Worm (Caenorhabditis elegans) whole organism, midembryonic: Measurements from ENCODE around the gene spe-41.

Experiments used
- T22C8.4 ChIP-seq: fragments of 200-800 bp; sonication (Bioruptor generic); IDR thresholded peaks from 2 replicates; pipeline ENCODE4 v1.3.6; 2022; ENCODE audit warnings: missing genetic modification characterization, missing compliant biosample characterization
- cog-1 ChIP-seq: sonication (generic microtip); optimal IDR thresholded peaks from 2 replicates; lab custom pipeline; 2016; ENCODE audit warnings: missing genetic modification characterization, missing compliant biosample characterization
- flt-1 ChIP-seq: fragments of 200-800 bp; sonication (Bioruptor generic); IDR thresholded peaks from 2 replicates; pipeline ENCODE4 v1.3.6; 2022; ENCODE audit warnings: missing genetic modification characterization, missing compliant biosample characterization
- klf-2 ChIP-seq: fragments of 200-800 bp; sonication (Bioruptor generic); conservative IDR thresholded peaks from 2 replicates; pipeline ENCODE4 v1.3.6; 2022; ENCODE audit warnings: missing genetic modification reagents, missing genetic modification characterization, missing compliant biosample characterization
- med-1 ChIP-seq: sonication (generic microtip); optimal IDR thresholded peaks from 2 replicates; lab custom pipeline; 2017; ENCODE audit warnings: missing genetic modification characterization, mild to moderate bottlenecking, missing compliant biosample characterization, antibody characterized with exemption, missing genetic modification reagents; ENCODE audit not compliant: insufficient read depth
- ref-1 ChIP-seq: fragments of 200-800 bp; sonication (Bioruptor generic); conservative IDR thresholded peaks from 2 replicates; pipeline ENCODE4 v1.3.6; 2022; ENCODE audit warnings: missing genetic modification reagents, missing genetic modification characterization, missing compliant biosample characterization
- tab-1 ChIP-seq: fragments of 200-800 bp; sonication (Bioruptor generic); IDR thresholded peaks from 2 replicates; pipeline ENCODE4 v1.3.6; 2022; ENCODE audit warnings: missing genetic modification characterization, missing compliant biosample characterization
- ztf-23 ChIP-seq: fragments of 200-800 bp; sonication (Bioruptor generic); IDR thresholded peaks from 2 replicates; pipeline ENCODE4 v1.3.6; 2022; ENCODE audit warnings: missing genetic modification reagents, missing genetic modification characterization, missing compliant biosample characterization
- ztf-29 ChIP-seq: fragments of 200-800 bp; sonication (Bioruptor generic); IDR thresholded peaks from 2 replicates; pipeline ENCODE4 v1.3.6; 2022; ENCODE audit warnings: missing genetic modification reagents, missing genetic modification characterization, missing compliant biosample characterization

DNA sequence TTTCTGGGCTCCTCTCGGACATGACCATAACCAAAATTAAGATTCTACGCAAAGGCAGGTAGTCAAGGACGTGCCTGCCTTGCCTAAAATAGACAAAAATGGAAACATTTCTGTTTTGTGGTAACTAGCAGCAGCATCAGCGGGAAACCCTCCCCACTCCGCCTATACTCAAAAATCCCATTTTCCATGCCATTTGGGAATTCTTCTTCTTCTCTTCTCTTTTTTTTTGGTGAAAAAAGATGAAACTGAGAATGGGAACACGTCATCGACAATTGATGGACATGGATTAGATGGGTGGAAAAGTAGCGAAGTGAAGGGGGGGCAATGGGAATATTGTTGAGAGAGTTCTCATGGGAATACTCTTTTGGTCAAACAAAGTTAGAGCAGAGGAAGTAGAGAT lies 6.9 kb downstream of the spe-41 start:
- TF ChIP-seq tab-1: no peak
- no peak for TF ChIP-seq cog-1 (tag; lab: Kevin White, UChicago)
- TF ChIP-seq ztf-23 (GFP tag; lab: Robert Waterston, UW): no peak
- no peak for TF ChIP-seq flt-1 (GFP tag; lab: Robert Waterston, UW)
- no peak for TF ChIP-seq med-1 (GFP tag; lab: Kevin White, UChicago)
- TF ChIP-seq klf-2: no peak
- no peak for TF ChIP-seq ztf-29 (GFP tag; lab: Robert Waterston, UW)
- no peak for TF ChIP-seq T22C8.4
- no peak for TF ChIP-seq ref-1 (GFP tag; lab: Robert Waterston, UW)
